Fruit fly (Drosophila melanogaster) whole organism, embryonic: ENCODE measurements around the gene CG15539.

ENCODE experiments used
- Abd-B ChIP-seq: fragments of 200-800 bp; sonication (Bioruptor generic); optimal IDR thresholded peaks from 2 replicates; lab custom pipeline; 2018; ENCODE audit warnings: missing biosample characterization, mild to moderate bottlenecking, missing genetic modification characterization, moderate library complexity
- Antp ChIP-seq: fragments of 200-800 bp; sonication (Bioruptor generic); optimal IDR thresholded peaks from 3 replicates; lab custom pipeline; 2016; ENCODE audit warnings: missing biosample characterization, missing genetic modification characterization
- CG11695 ChIP-seq: fragments of 200-800 bp; sonication (Bioruptor generic); IDR thresholded peaks from 3 replicates; pipeline ENCODE4 v1.3.6; 2022; ENCODE audit warnings: missing biosample characterization, missing genetic modification characterization
- CG14014 ChIP-seq: fragments of 200-800 bp; sonication (Bioruptor generic); IDR thresholded peaks from 2 replicates; pipeline ENCODE4 v1.3.6; 2022; ENCODE audit warnings: missing biosample characterization, missing genetic modification characterization
- CG14860 ChIP-seq: fragments of 200-800 bp; sonication (Bioruptor generic); IDR thresholded peaks from 3 replicates; pipeline ENCODE4 v1.3.6; 2022; ENCODE audit warnings: missing biosample characterization, missing genetic modification characterization; ENCODE audit not compliant: partially characterized antibody
- CG15514 ChIP-seq: fragments of 200-800 bp; sonication (Bioruptor generic); optimal IDR thresholded peaks from 3 replicates; lab custom pipeline; 2017; ENCODE audit warnings: missing biosample characterization, missing genetic modification characterization, mild to moderate bottlenecking, moderate library complexity, missing genetic modification reagents
- CG17361 ChIP-seq: fragments of 200-800 bp; sonication (Bioruptor generic); IDR thresholded peaks from 3 replicates; pipeline ENCODE4 v1.3.6; 2022; ENCODE audit warnings: missing biosample characterization, missing genetic modification characterization
- CG1792 ChIP-seq: fragments of 200-800 bp; sonication (Bioruptor generic); optimal IDR thresholded peaks from 2 replicates; lab custom pipeline; 2016; ENCODE audit warnings: missing biosample characterization, missing genetic modification characterization
- CG18619 ChIP-seq: fragments of 200-800 bp; sonication (Bioruptor generic); optimal IDR thresholded peaks from 3 replicates; lab custom pipeline; 2017; ENCODE audit warnings: missing biosample characterization, mild to moderate bottlenecking, missing genetic modification characterization
- CG2129 ChIP-seq: fragments of 200-800 bp; sonication (Bioruptor generic); IDR thresholded peaks from 2 replicates; pipeline ENCODE4 v1.3.6; 2022; ENCODE audit warnings: missing biosample characterization, missing genetic modification characterization; ENCODE audit not compliant: partially characterized antibody
- CG32767 ChIP-seq: fragments of 200-800 bp; sonication (Bioruptor generic); IDR thresholded peaks from 2 replicates; pipeline ENCODE4 v1.3.6; 2022; ENCODE audit warnings: missing biosample characterization, missing genetic modification characterization
- CG3838 ChIP-seq: fragments of 200-800 bp; sonication (Bioruptor generic); optimal IDR thresholded peaks from 3 replicates; lab custom pipeline; 2016; ENCODE audit warnings: missing biosample characterization, missing genetic modification characterization
- CG42726 ChIP-seq: fragments of 200-800 bp; sonication (Bioruptor generic); IDR thresholded peaks from 2 replicates; pipeline ENCODE4 v1.3.6; 2022; ENCODE audit warnings: missing biosample characterization, missing genetic modification characterization; ENCODE audit not compliant: partially characterized antibody
- CG6654 ChIP-seq: fragments of 200-800 bp; sonication (Bioruptor generic); optimal IDR thresholded peaks from 2 replicates; lab custom pipeline; 2017; ENCODE audit warnings: missing biosample characterization, mild to moderate bottlenecking, missing genetic modification characterization
- CG7357 ChIP-seq: fragments of 200-800 bp; sonication (Bioruptor generic); IDR thresholded peaks from 3 replicates; pipeline ENCODE4 v1.3.6; 2022; ENCODE audit warnings: missing biosample characterization, missing genetic modification characterization
- CG7556 ChIP-seq: fragments of 200-800 bp; sonication (Bioruptor generic); optimal IDR thresholded peaks from 2 replicates; lab custom pipeline; 2017; ENCODE audit warnings: missing biosample characterization, mild to moderate bottlenecking, missing genetic modification characterization
- Fer1 ChIP-seq: fragments of 200-800 bp; sonication (Bioruptor generic); optimal IDR thresholded peaks from 2 replicates; lab custom pipeline; 2017; ENCODE audit warnings: missing biosample characterization, mild to moderate bottlenecking, missing genetic modification characterization
- HmgZ ChIP-seq: fragments of 200-800 bp; sonication (Bioruptor generic); optimal IDR thresholded peaks from 2 replicates; lab custom pipeline; 2018; ENCODE audit warnings: missing biosample characterization, mild to moderate bottlenecking, missing genetic modification characterization
- MESR4 ChIP-seq: fragments of 200-800 bp; sonication (Bioruptor generic); optimal IDR thresholded peaks from 2 replicates; lab custom pipeline; 2018; ENCODE audit warnings: missing biosample characterization, mild to moderate bottlenecking, missing genetic modification characterization, moderate library complexity
- Med ChIP-seq: fragments of 200-800 bp; sonication (Bioruptor generic); peaks from one replicate; lab custom pipeline; 2016; ENCODE audit warnings: missing biosample characterization, missing genetic modification characterization, mild to moderate bottlenecking, inconsistent platforms, moderate library complexity
- Myb ChIP-seq: fragments of 200-800 bp; sonication (Bioruptor generic); optimal IDR thresholded peaks from 2 replicates; lab custom pipeline; 2016; ENCODE audit warnings: missing biosample characterization, missing genetic modification characterization
- Scr ChIP-seq: fragments of 200-800 bp; sonication (Bioruptor generic); IDR thresholded peaks from 2 replicates; pipeline ENCODE4 v1.3.6; 2022; ENCODE audit warnings: missing biosample characterization, missing genetic modification characterization; ENCODE audit not compliant: partially characterized antibody
- Trl ChIP-seq, 3 experiments: fragments of >200 bp in 2 of 3; fragments of 200-800 bp in 1 of 3; sonication (Bioruptor generic) in 1 of 3; optimal IDR thresholded peaks; 2 replicates in 1 of 3; 3 replicates in 2 of 3; lab custom pipeline; 2016 to 2017; ENCODE audit warnings: missing biosample characterization in 1 of 3, missing genetic modification characterization in 1 of 3
- amos ChIP-seq: fragments of 200-800 bp; sonication (Bioruptor generic); IDR thresholded peaks from 2 replicates; pipeline ENCODE4 v1.3.6; 2022; ENCODE audit warnings: missing biosample characterization, missing genetic modification characterization; ENCODE audit not compliant: partially characterized antibody
- ase ChIP-seq: fragments of 200-800 bp; sonication (Bioruptor generic); IDR thresholded peaks from 3 replicates; pipeline ENCODE4 v1.3.6; 2022; ENCODE audit warnings: missing biosample characterization, missing genetic modification characterization
- bab2 ChIP-seq: fragments of 200-800 bp; sonication (Bioruptor generic); optimal IDR thresholded peaks from 2 replicates; lab custom pipeline; 2016; ENCODE audit warnings: missing biosample characterization, missing genetic modification characterization
- bbx ChIP-seq: fragments of 200-800 bp; sonication (Bioruptor generic); IDR thresholded peaks from 2 replicates; pipeline ENCODE4 v1.3.6; 2022; ENCODE audit warnings: missing biosample characterization, missing genetic modification characterization; ENCODE audit not compliant: partially characterized antibody
- cas ChIP-seq: fragments of 200-800 bp; sonication (Bioruptor generic); IDR thresholded peaks from 2 replicates; pipeline ENCODE4 v1.3.6; 2022; ENCODE audit warnings: missing biosample characterization, missing genetic modification characterization
- caup ChIP-seq: fragments of 200-800 bp; sonication (Bioruptor generic); optimal IDR thresholded peaks from 3 replicates; lab custom pipeline; 2017; ENCODE audit warnings: missing biosample characterization, mild to moderate bottlenecking, missing genetic modification characterization, moderate library complexity; ENCODE audit not compliant: severe bottlenecking
- chinmo ChIP-seq: fragments of 200-800 bp; sonication (Bioruptor generic); IDR thresholded peaks from 4 replicates; pipeline ENCODE4 v1.3.6; 2022; ENCODE audit warnings: missing biosample characterization, missing genetic modification characterization; ENCODE audit not compliant: partially characterized antibody
- en ChIP-seq: fragments of 200-800 bp; sonication (Bioruptor generic); optimal IDR thresholded peaks from 2 replicates; lab custom pipeline; 2016; ENCODE audit warnings: missing biosample characterization, missing genetic modification characterization
- exex ChIP-seq: fragments of 200-800 bp; sonication (Bioruptor generic); optimal IDR thresholded peaks from 4 replicates; lab custom pipeline; 2018; ENCODE audit warnings: missing biosample characterization, mild to moderate bottlenecking, missing genetic modification characterization, moderate library complexity
- gfzf ChIP-seq: fragments of 200-800 bp; sonication (Bioruptor generic); optimal IDR thresholded peaks from 2 replicates; lab custom pipeline; 2016; ENCODE audit warnings: missing biosample characterization, mild to moderate bottlenecking, missing genetic modification characterization, moderate library complexity
- her ChIP-seq: fragments of 200-800 bp; sonication (Bioruptor generic); optimal IDR thresholded peaks from 2 replicates; lab custom pipeline; 2016; ENCODE audit warnings: missing biosample characterization, missing genetic modification characterization
- inv ChIP-seq: fragments of 200-800 bp; sonication (Bioruptor generic); IDR thresholded peaks from 2 replicates; pipeline ENCODE4 v1.3.6; 2022; ENCODE audit warnings: missing biosample characterization, missing genetic modification characterization; ENCODE audit not compliant: partially characterized antibody
- ken ChIP-seq: fragments of 200-800 bp; sonication (Bioruptor generic); IDR thresholded peaks from 3 replicates; pipeline ENCODE4 v1.3.6; 2022; ENCODE audit warnings: missing biosample characterization, missing genetic modification characterization
- klu ChIP-seq: fragments of 200-800 bp; sonication (Bioruptor generic); IDR thresholded peaks from 2 replicates; pipeline ENCODE4 v1.3.6; 2022; ENCODE audit warnings: missing biosample characterization, missing genetic modification characterization
- lov ChIP-seq, 2 experiments: fragments of 200-800 bp in 1 of 2; fragments of >200 bp in 1 of 2; sonication (Bioruptor generic) in 1 of 2; IDR thresholded peaks in 1 of 2; optimal IDR thresholded peaks in 1 of 2; 2 replicates in 1 of 2; 3 replicates in 1 of 2; pipeline versions ENCODE4 v1.3.6 to Lab custom; 2017 to 2022; ENCODE audit warnings: missing biosample characterization in 1 of 2, missing genetic modification characterization in 1 of 2
- org-1 ChIP-seq: fragments of 200-800 bp; sonication (Bioruptor generic); optimal IDR thresholded peaks from 2 replicates; lab custom pipeline; 2017; ENCODE audit warnings: missing biosample characterization, missing genetic modification characterization
- peb ChIP-seq: fragments of 200-800 bp; sonication (Bioruptor generic); IDR thresholded peaks from 2 replicates; pipeline ENCODE4 v1.3.6; 2022; ENCODE audit warnings: missing biosample characterization, missing genetic modification characterization
- sna ChIP-seq: fragments of 200-800 bp; sonication (Bioruptor generic); IDR thresholded peaks from 2 replicates; pipeline ENCODE4 v1.3.6; 2022; ENCODE audit warnings: missing biosample characterization, missing genetic modification characterization; ENCODE audit not compliant: partially characterized antibody
- sob ChIP-seq: fragments of 200-800 bp; sonication (Bioruptor generic); IDR thresholded peaks from 2 replicates; pipeline ENCODE4 v1.3.6; 2022; ENCODE audit warnings: missing biosample characterization, missing genetic modification characterization
- sqz ChIP-seq: fragments of 200-800 bp; sonication (Bioruptor generic); optimal IDR thresholded peaks from 3 replicates; lab custom pipeline; 2018; ENCODE audit warnings: missing biosample characterization, mild to moderate bottlenecking, missing genetic modification characterization
- tap ChIP-seq: fragments of 200-800 bp; optimal IDR thresholded peaks from 3 replicates; lab custom pipeline; 2019; ENCODE audit warnings: missing biosample characterization, mild to moderate bottlenecking, missing genetic modification characterization, moderate library complexity
- tna ChIP-seq: fragments of 200-800 bp; sonication (Bioruptor generic); IDR thresholded peaks from 2 replicates; pipeline ENCODE4 v1.3.6; 2022; ENCODE audit warnings: missing biosample characterization, missing genetic modification characterization; ENCODE audit not compliant: partially characterized antibody
- tup ChIP-seq: fragments of 200-800 bp; sonication (Bioruptor generic); optimal IDR thresholded peaks from 2 replicates; lab custom pipeline; 2016; ENCODE audit warnings: missing biosample characterization, mild to moderate bottlenecking, missing genetic modification characterization, moderate library complexity
- zen ChIP-seq: fragments of 200-800 bp; sonication (Bioruptor generic); optimal IDR thresholded peaks from 3 replicates; lab custom pipeline; 2018; ENCODE audit warnings: missing biosample characterization, mild to moderate bottlenecking, missing genetic modification characterization, moderate library complexity

Gene CG15539

dm6 chr3R:30459066-30459935, 46.5 kb upstream of the CG15539 start, which contains the start of the genes CG2224 and CDase (continued):
- TF ChIP-seq gfzf (GFP tag; lab: Kevin White, UChicago) (peak; percentile 54), tap (tag; lab: Kevin White, UChicago) (no peak), CG15514 (GFP tag; lab: Kevin White, UChicago) (peak; percentile 62), Fer1 (GFP tag; lab: Kevin White, UChicago) (no peak), ase (GFP tag; lab: Robert Waterston, UW) (no peak), CG11695 (GFP tag; lab: Robert Waterston, UW) (no peak), sqz (GFP tag; lab: Kevin White, UChicago) (no peak), exex (tag; lab: Kevin White, UChicago) (peak; percentile 71), Scr (peak; percentile 89), inv (peak; percentile 72), CG17361 (GFP tag; lab: Robert Waterston, UW) (no peak), tup (no peak), CG6654 (GFP tag; lab: Kevin White, UChicago) (no peak), Med (GFP tag; lab: Kevin White, UChicago) (peak; percentile 73), org-1 (no peak), ken (GFP tag; lab: Robert Waterston, UW) (no peak), amos (peak; percentile 89), lov (optimal IDR thresholded peaks at IDR 0.05; lab: Kevin White, UChicago) (no peak), lov (GFP tag; IDR thresholded peaks at IDR 0.05; lab: Robert Waterston, UW) (no peak), klu (GFP tag; lab: Robert Waterston, UW) (0 out of 2 replicates have a peak, but pooled peaks have one; percentile 14), CG14860 (GFP tag; lab: Robert Waterston, UW) (peak; percentile 89), CG7556 (GFP tag; lab: Kevin White, UChicago) (no peak), en (no peak), Myb (peak; percentile 96), Abd-B (GFP tag; lab: Kevin White, UChicago) (no peak), sob (GFP tag; lab: Robert Waterston, UW) (no peak), zen (no peak), caup (GFP tag; lab: Kevin White, UChicago) (no peak), bbx (GFP tag; lab: Robert Waterston, UW) (peak; percentile 94), cas (GFP tag; lab: Robert Waterston, UW) (no peak), CG7357 (GFP tag; lab: Robert Waterston, UW) (no peak), Trl (optimal IDR thresholded peaks at IDR 0.05; lab: Kevin White, UChicago) (no peak), Trl (GFP tag; optimal IDR thresholded peaks at IDR 0.05; lab: Kevin White, UChicago) (no peak), her (peak; percentile 98), CG18619 (GFP tag; lab: Kevin White, UChicago) (no peak), CG14014 (GFP tag; lab: Robert Waterston, UW) (no peak), HmgZ (tag; lab: Kevin White, UChicago) (peak; percentile 34), tna (peak; percentile 91), bab2 (GFP tag; lab: Kevin White, UChicago) (no peak), CG42726 (GFP tag; lab: Robert Waterston, UW) (peak; percentile 59; the same call in 1 of the 2 replicates), CG2129 (GFP tag; lab: Robert Waterston, UW) (peak; percentile 63; the same call in 1 of the 2 replicates), CG1792 (GFP tag; lab: Kevin White, UChicago) (no peak), MESR4 (peak; percentile 56), peb (GFP tag; lab: Robert Waterston, UW) (no peak), Antp (GFP tag; lab: Kevin White, UChicago) (no peak), CG3838 (no peak), chinmo (GFP tag; lab: Robert Waterston, UW) (peak; percentile 96), CG32767 (GFP tag; lab: Robert Waterston, UW) (no peak), sna (GFP tag; lab: Robert Waterston, UW) (peak; percentile 95)
